Fruit fly (Drosophila melanogaster): ENCODE results near the gene CG4332.
A peak's percentile ranks its signal among the peaks of the same experiment; 100 is the strongest.

The CG4332 gene

DNA sequence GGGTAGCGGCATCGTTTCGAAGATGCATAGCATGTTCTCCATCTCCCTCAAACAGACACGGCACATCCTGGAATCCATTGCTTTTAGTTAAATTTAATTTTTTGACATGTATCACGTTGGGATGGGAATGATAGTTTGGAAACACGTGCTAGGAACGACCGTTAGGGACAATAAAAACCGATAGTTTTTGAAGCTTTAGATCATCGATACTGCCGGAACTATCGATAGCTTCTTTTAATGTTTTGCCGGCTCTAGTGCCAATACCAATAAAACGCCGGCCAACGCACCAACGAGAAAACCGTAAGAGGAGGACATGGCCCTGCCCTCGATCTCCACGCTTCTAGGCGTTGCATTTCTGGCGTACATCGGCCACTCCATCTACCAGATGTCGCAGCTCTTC is at the start of gene CG4332, which contains the start of gene CG4318:
TSS of gene CG4332 (plus strand) at position 256 of the 400 bp plus-strand sequence.
TSS of gene CG4318 (minus strand) at position 142 of the 400 bp plus-strand sequence.
- TF ChIP-seq Eip78C (GFP tag) = peak; percentile 6
- no peak for TF ChIP-seq Gug (GFP tag; IDR thresholded peaks at IDR 0.05)
- TF ChIP-seq CG1621 (tag; optimal IDR thresholded peaks at IDR 0.05) = peak; percentile 77
- no peak for TF ChIP-seq CG11762 (GFP tag; optimal IDR thresholded peaks at IDR 0.05; ENCODE audit: insufficient read depth)

DNA sequence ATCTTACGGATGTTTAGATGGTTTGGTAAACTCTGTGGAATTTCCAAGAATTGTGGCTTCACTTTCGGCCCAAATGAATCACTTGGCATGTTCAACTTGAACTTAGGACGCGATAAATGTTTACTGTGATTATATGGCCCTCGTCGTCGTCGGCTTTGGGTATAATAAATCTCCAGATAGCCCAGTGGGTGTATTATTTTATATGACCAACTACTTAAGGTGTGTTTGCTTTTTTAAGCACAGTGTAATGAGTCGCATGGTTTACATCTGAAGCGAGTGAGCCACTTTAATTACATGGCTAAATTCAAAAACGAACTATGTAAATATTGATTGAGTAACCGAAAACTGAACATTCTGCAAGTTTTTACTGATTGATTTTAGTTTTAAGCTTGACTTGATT is 49.6 kb upstream of the CG4332 start:
- TF ChIP-seq fkh (GFP tag; optimal IDR thresholded peaks at IDR 0.05) (peak; percentile 34), Ets96B (tag; optimal IDR thresholded peaks at IDR 0.05) (no peak)

DNA sequence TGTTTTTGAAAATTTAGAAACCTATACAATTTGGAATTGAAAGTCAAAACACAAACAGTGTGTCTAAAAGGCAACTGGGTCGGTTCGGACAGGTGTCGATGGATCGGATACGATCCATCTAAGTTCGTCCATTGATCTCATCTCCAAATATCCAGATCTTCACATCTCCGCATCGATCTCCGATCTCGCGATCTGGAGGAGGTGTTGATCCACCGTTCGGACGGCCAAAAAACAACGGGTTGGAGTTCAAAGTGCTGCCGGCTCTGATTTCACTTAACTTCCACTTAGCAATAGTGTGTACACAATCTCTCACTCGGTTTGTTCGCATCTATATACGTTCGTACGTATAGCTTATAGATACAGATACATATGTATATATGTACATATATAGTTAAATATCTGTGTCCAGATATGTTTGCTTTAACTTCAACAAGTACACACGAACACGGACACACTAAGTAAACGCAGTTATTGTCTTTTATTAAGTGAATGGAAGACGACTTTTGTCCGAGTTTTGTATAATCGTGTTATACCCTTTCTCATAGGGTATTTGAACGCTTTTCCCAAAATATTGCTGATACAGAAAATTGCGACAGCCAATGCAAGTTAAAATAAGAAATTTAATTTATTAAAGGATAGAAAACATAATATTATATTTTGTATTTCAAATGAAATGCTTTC is 46.6 kb upstream of the CG4332 start, which contains the start of gene Fer3HCH:
TSS of gene Fer3HCH (minus strand) at position 51 of the 681 bp plus-strand sequence.
- TF ChIP-seq CG34406 (GFP tag; optimal IDR thresholded peaks at IDR 0.05) (no peak), esn (GFP tag; optimal IDR thresholded peaks at IDR 0.05) (no peak), CG8119 (GFP tag; IDR thresholded peaks at IDR 0.05) (no peak), Hr39 (GFP tag; optimal IDR thresholded peaks at IDR 0.05) (no peak), Sox14 (GFP tag; optimal IDR thresholded peaks at IDR 0.05) (no peak), CG4318 (GFP tag; optimal IDR thresholded peaks at IDR 0.05) (peak; percentile 5), Sox15 (GFP tag; optimal IDR thresholded peaks at IDR 0.05) (no peak), pdm3 (GFP tag; optimal IDR thresholded peaks at IDR 0.05) (no peak), CG6854 (GFP tag; optimal IDR thresholded peaks at IDR 0.05) (no peak), acj6 (GFP tag; optimal IDR thresholded peaks at IDR 0.05) (no peak), ss (GFP tag; optimal IDR thresholded peaks at IDR 0.05) (peak; percentile 19 to 31), Smox (GFP tag; optimal IDR thresholded peaks at IDR 0.05) (no peak), Ets21C (GFP tag; optimal IDR thresholded peaks at IDR 0.05) (no peak), CG11902 (GFP tag; optimal IDR thresholded peaks at IDR 0.05) (no peak), CG6808 (GFP tag; optimal IDR thresholded peaks at IDR 0.05) (peak; percentile 48), CG8632 (GFP tag; optimal IDR thresholded peaks at IDR 0.05) (no peak), CG6276 (GFP tag; optimal IDR thresholded peaks at IDR 0.05) (no peak), dsx (GFP tag; optimal IDR thresholded peaks at IDR 0.05; ENCODE audit: poor library complexity, severe bottlenecking) (no peak), CG31627 (GFP tag; optimal IDR thresholded peaks at IDR 0.05) (no peak), lz (GFP tag; optimal IDR thresholded peaks at IDR 0.05) (no peak), CG11762 (GFP tag; optimal IDR thresholded peaks at IDR 0.05; ENCODE audit: insufficient read depth) (no peak), fd85E (GFP tag; optimal IDR thresholded peaks at IDR 0.05) (no peak), CG3032 (tag; optimal IDR thresholded peaks at IDR 0.05) (peak; percentile 12), Ets96B (tag; optimal IDR thresholded peaks at IDR 0.05) (no peak), Eip93F (GFP tag; optimal IDR thresholded peaks at IDR 0.05) (no peak), CG6163 (GFP tag; IDR thresholded peaks at IDR 0.05) (peak; percentile 31; the same call in 1 of the 3 replicates), fkh (GFP tag; optimal IDR thresholded peaks at IDR 0.05) (peak; percentile 70), CG9139 (GFP tag; optimal IDR thresholded peaks at IDR 0.05) (no peak), CG10631 (GFP tag; optimal IDR thresholded peaks at IDR 0.05) (peak; percentile 11), Blimp-1 (GFP tag; optimal IDR thresholded peaks at IDR 0.05) (no peak), achi (GFP tag; optimal IDR thresholded peaks at IDR 0.05) (peak; percentile 17), CG1621 (tag; optimal IDR thresholded peaks at IDR 0.05) (no peak), fd59A (GFP tag; optimal IDR thresholded peaks at IDR 0.05) (no peak), vri (GFP tag; optimal IDR thresholded peaks at IDR 0.05) (no peak), CG3919 (GFP tag; optimal IDR thresholded peaks at IDR 0.05) (no peak), CG6792 (GFP tag; optimal IDR thresholded peaks at IDR 0.05) (no peak), Sox102F (GFP tag; optimal IDR thresholded peaks at IDR 0.05) (no peak), Hr4 (GFP tag; optimal IDR thresholded peaks at IDR 0.05) (no peak), CG7368 (GFP tag; optimal IDR thresholded peaks at IDR 0.05) (no peak), cyc (GFP tag; optimal IDR thresholded peaks at IDR 0.05) (no peak), Eip78C (GFP tag) (peak; percentile 52), CG8319 (GFP tag; optimal IDR thresholded peaks at IDR 0.05) (no peak), Hr38 (GFP tag; optimal IDR thresholded peaks at IDR 0.05) (no peak), CG16779 (tag; optimal IDR thresholded peaks at IDR 0.05) (no peak), CG10669 (GFP tag; optimal IDR thresholded peaks at IDR 0.05) (peak; percentile 33)

All from whole organism, prepupa.